Fruit fly (Drosophila melanogaster) whole organism, embryonic: ENCODE results near the gene jim.

Experiments
- CG10565 ChIP-seq: fragments of 200-800 bp; sonication (Bioruptor generic); optimal IDR thresholded peaks from 3 replicates; lab custom pipeline; 2016; ENCODE audit warnings: missing biosample characterization, mild to moderate bottlenecking, missing genetic modification characterization
- CG12219 ChIP-seq: fragments of 200-800 bp; sonication (Bioruptor generic); optimal IDR thresholded peaks from 3 replicates; lab custom pipeline; 2018; ENCODE audit warnings: missing biosample characterization, mild to moderate bottlenecking, missing genetic modification characterization
- CG13775 ChIP-seq: fragments of 200-800 bp; sonication (Bioruptor generic); optimal IDR thresholded peaks from 3 replicates; lab custom pipeline; 2017; ENCODE audit warnings: missing biosample characterization, mild to moderate bottlenecking, missing genetic modification characterization
- CG14667 ChIP-seq: fragments of 200-800 bp; sonication (Bioruptor generic); IDR thresholded peaks from 2 replicates; pipeline ENCODE4 v1.3.6; 2022; ENCODE audit warnings: missing biosample characterization, missing genetic modification characterization
- CG15696 ChIP-seq: fragments of 200-800 bp; sonication (Bioruptor generic); optimal IDR thresholded peaks from 2 replicates; lab custom pipeline; 2019; ENCODE audit warnings: missing biosample characterization, mild to moderate bottlenecking, missing genetic modification characterization, moderate library complexity
- CG1792 ChIP-seq: fragments of 200-800 bp; sonication (Bioruptor generic); optimal IDR thresholded peaks from 2 replicates; lab custom pipeline; 2016; ENCODE audit warnings: missing biosample characterization, missing genetic modification characterization
- CG3163 ChIP-seq: fragments of 200-800 bp; sonication (Bioruptor generic); optimal IDR thresholded peaks from 3 replicates; lab custom pipeline; 2016; ENCODE audit warnings: missing biosample characterization, missing genetic modification characterization
- CG33213 ChIP-seq: fragments of 200-800 bp; sonication (Bioruptor generic); optimal IDR thresholded peaks from 3 replicates; lab custom pipeline; 2016; ENCODE audit warnings: missing biosample characterization, missing genetic modification characterization
- CG33557 ChIP-seq: fragments of 200-800 bp; sonication (Bioruptor generic); optimal IDR thresholded peaks from 2 replicates; lab custom pipeline; 2019; ENCODE audit warnings: missing biosample characterization, mild to moderate bottlenecking, missing genetic modification characterization, moderate library complexity
- CG34224 ChIP-seq: fragments of 200-800 bp; sonication (Bioruptor generic); IDR thresholded peaks from 3 replicates; pipeline ENCODE4 v1.3.6; 2022; ENCODE audit warnings: missing biosample characterization, missing genetic modification characterization; ENCODE audit not compliant: partially characterized antibody
- CG42726 ChIP-seq: fragments of 200-800 bp; sonication (Bioruptor generic); IDR thresholded peaks from 2 replicates; pipeline ENCODE4 v1.3.6; 2022; ENCODE audit warnings: missing biosample characterization, missing genetic modification characterization; ENCODE audit not compliant: partially characterized antibody
- CG4424 ChIP-seq: fragments of 200-800 bp; sonication (Bioruptor generic); optimal IDR thresholded peaks from 3 replicates; lab custom pipeline; 2016; ENCODE audit warnings: missing biosample characterization, missing genetic modification characterization
- CG4854 ChIP-seq: fragments of 200-800 bp; sonication (Bioruptor generic); optimal IDR thresholded peaks from 2 replicates; lab custom pipeline; 2016; ENCODE audit warnings: missing biosample characterization, missing genetic modification characterization, inconsistent platforms
- CG6813 ChIP-seq: fragments of 200-800 bp; sonication (Bioruptor generic); optimal IDR thresholded peaks from 2 replicates; lab custom pipeline; 2017; ENCODE audit warnings: missing biosample characterization, missing genetic modification characterization, mild to moderate bottlenecking, moderate library complexity, missing genetic modification reagents
- CG7372 ChIP-seq: fragments of 200-800 bp; sonication (Bioruptor generic); IDR thresholded peaks from 2 replicates; pipeline ENCODE4 v1.3.6; 2022; ENCODE audit warnings: missing biosample characterization, missing genetic modification characterization
- CG7745 ChIP-seq: fragments of 200-800 bp; sonication (Bioruptor generic); optimal IDR thresholded peaks from 2 replicates; lab custom pipeline; 2018; ENCODE audit warnings: missing biosample characterization, mild to moderate bottlenecking, missing genetic modification characterization, moderate library complexity
- CG7928 ChIP-seq: fragments of 200-800 bp; sonication (Bioruptor generic); optimal IDR thresholded peaks from 2 replicates; lab custom pipeline; 2017; ENCODE audit warnings: missing biosample characterization, mild to moderate bottlenecking, missing genetic modification characterization
- CG7987 ChIP-seq: fragments of 200-800 bp; sonication (Bioruptor generic); optimal IDR thresholded peaks from 2 replicates; lab custom pipeline; 2018; ENCODE audit warnings: missing biosample characterization, mild to moderate bottlenecking, missing genetic modification characterization, moderate library complexity
- CG9876 ChIP-seq: fragments of 200-800 bp; sonication (Bioruptor generic); optimal IDR thresholded peaks from 2 replicates; lab custom pipeline; 2016; ENCODE audit warnings: missing biosample characterization, missing genetic modification characterization
- CoRest ChIP-seq: fragments of 200-800 bp; sonication (Bioruptor generic); optimal IDR thresholded peaks from 3 replicates; lab custom pipeline; 2018; ENCODE audit warnings: missing biosample characterization, mild to moderate bottlenecking, missing genetic modification characterization, moderate library complexity
- Deaf1 ChIP-seq: fragments of 200-800 bp; optimal IDR thresholded peaks from 3 replicates; lab custom pipeline; 2019; ENCODE audit warnings: missing biosample characterization, mild to moderate bottlenecking, missing genetic modification characterization, moderate library complexity
- Doc3 ChIP-seq: fragments of 200-800 bp; sonication (Bioruptor generic); IDR thresholded peaks from 3 replicates; pipeline ENCODE4 v1.3.6; 2022; ENCODE audit warnings: missing biosample characterization, missing genetic modification characterization; ENCODE audit not compliant: partially characterized antibody
- GATAe ChIP-seq: fragments of 200-800 bp; sonication (Bioruptor generic); conservative IDR thresholded peaks from 2 replicates; pipeline ENCODE4 v1.3.6; 2022; ENCODE audit warnings: missing biosample characterization, missing genetic modification characterization
- HLH4C ChIP-seq: fragments of 200-800 bp; sonication (Bioruptor generic); IDR thresholded peaks from 3 replicates; pipeline ENCODE4 v1.3.6; 2022; ENCODE audit warnings: missing biosample characterization, missing genetic modification characterization; ENCODE audit not compliant: partially characterized antibody
- Hmx ChIP-seq: fragments of 200-800 bp; sonication (Bioruptor generic); optimal IDR thresholded peaks from 2 replicates; lab custom pipeline; 2016; ENCODE audit warnings: missing biosample characterization, missing genetic modification characterization
- Jarid2 ChIP-seq: fragments of 200-800 bp; sonication (Bioruptor generic); optimal IDR thresholded peaks from 3 replicates; lab custom pipeline; 2017; ENCODE audit warnings: mild to moderate bottlenecking, missing biosample characterization, missing genetic modification reagents, missing genetic modification characterization
- MTF-1 ChIP-seq: fragments of 200-800 bp; sonication (Bioruptor generic); optimal IDR thresholded peaks from 2 replicates; lab custom pipeline; 2018; ENCODE audit warnings: missing biosample characterization, mild to moderate bottlenecking, missing genetic modification characterization, borderline replicate concordance
- Med ChIP-seq: fragments of 200-800 bp; sonication (Bioruptor generic); peaks from one replicate; lab custom pipeline; 2016; ENCODE audit warnings: missing biosample characterization, missing genetic modification characterization, mild to moderate bottlenecking, inconsistent platforms, moderate library complexity
- Mrtf ChIP-seq: fragments of 200-800 bp; sonication (Bioruptor generic); IDR thresholded peaks from 3 replicates; pipeline ENCODE4 v1.3.6; 2022; ENCODE audit warnings: missing biosample characterization, missing genetic modification characterization
- Myb ChIP-seq: fragments of 200-800 bp; sonication (Bioruptor generic); optimal IDR thresholded peaks from 2 replicates; lab custom pipeline; 2016; ENCODE audit warnings: missing biosample characterization, missing genetic modification characterization
- Nf-YB ChIP-seq: fragments of 200-800 bp; sonication (Bioruptor generic); optimal IDR thresholded peaks from 3 replicates; lab custom pipeline; 2019; ENCODE audit warnings: missing biosample characterization, mild to moderate bottlenecking, missing genetic modification characterization, moderate library complexity
- Opbp ChIP-seq: fragments of 200-800 bp; sonication (Bioruptor generic); IDR thresholded peaks from 3 replicates; pipeline ENCODE4 v1.3.6; 2022; ENCODE audit warnings: missing biosample characterization, missing genetic modification characterization; ENCODE audit not compliant: partially characterized antibody
- Ravus ChIP-seq: fragments of 200-800 bp; sonication (Bioruptor generic); IDR thresholded peaks from 2 replicates; pipeline ENCODE4 v1.3.6; 2022; ENCODE audit warnings: missing biosample characterization, missing genetic modification characterization
- Scr ChIP-seq: fragments of 200-800 bp; sonication (Bioruptor generic); IDR thresholded peaks from 2 replicates; pipeline ENCODE4 v1.3.6; 2022; ENCODE audit warnings: missing biosample characterization, missing genetic modification characterization; ENCODE audit not compliant: partially characterized antibody
- TFAM ChIP-seq: fragments of 200-800 bp; sonication (Bioruptor generic); optimal IDR thresholded peaks from 2 replicates; lab custom pipeline; 2017; ENCODE audit warnings: missing biosample characterization, missing genetic modification characterization, inconsistent platforms
- bigmax ChIP-seq: fragments of 200-800 bp; sonication (Bioruptor generic); optimal IDR thresholded peaks from 2 replicates; lab custom pipeline; 2018; ENCODE audit warnings: missing biosample characterization, mild to moderate bottlenecking, missing genetic modification characterization
- ci ChIP-seq: fragments of 200-800 bp; sonication (Bioruptor generic); IDR thresholded peaks from 3 replicates; pipeline ENCODE4 v1.3.6; 2022; ENCODE audit warnings: missing biosample characterization, missing genetic modification characterization
- crol ChIP-seq: fragments of 200-800 bp; sonication (Bioruptor generic); IDR thresholded peaks from 2 replicates; pipeline ENCODE4 v1.3.6; 2022; ENCODE audit warnings: missing biosample characterization, missing genetic modification characterization
- crp ChIP-seq, 2 experiments: fragments of 200-800 bp; sonication (Bioruptor generic); optimal IDR thresholded peaks; 2 replicates in 1 of 2; 3 replicates in 1 of 2; lab custom pipeline; 2017; ENCODE audit warnings: missing biosample characterization in 2 of 2, missing genetic modification characterization in 2 of 2, mild to moderate bottlenecking in 1 of 2, moderate library complexity in 1 of 2
- eyg ChIP-seq: fragments of 200-800 bp; sonication (Bioruptor generic); optimal IDR thresholded peaks from 3 replicates; lab custom pipeline; 2016; ENCODE audit warnings: missing biosample characterization, missing genetic modification characterization
- fru ChIP-seq: fragments of >200 bp; optimal IDR thresholded peaks from 2 replicates; lab custom pipeline; 2017
- grn ChIP-seq: fragments of 200-800 bp; sonication (Bioruptor generic); optimal IDR thresholded peaks from 3 replicates; lab custom pipeline; 2017; ENCODE audit warnings: missing biosample characterization, missing genetic modification characterization
- gt ChIP-seq: fragments of 200-800 bp; sonication (Bioruptor generic); IDR thresholded peaks from 2 replicates; pipeline ENCODE4 v1.3.6; 2022; ENCODE audit warnings: missing biosample characterization, missing genetic modification characterization
- kay ChIP-seq: fragments of 200-800 bp; sonication (Bioruptor generic); optimal IDR thresholded peaks from 2 replicates; lab custom pipeline; 2016; ENCODE audit warnings: missing biosample characterization, missing genetic modification characterization
- p53 ChIP-seq: fragments of 200-800 bp; sonication (Bioruptor generic); optimal IDR thresholded peaks from 2 replicates; lab custom pipeline; 2016; ENCODE audit warnings: missing biosample characterization, missing genetic modification characterization
- ro ChIP-seq: fragments of 200-800 bp; sonication (Bioruptor generic); IDR thresholded peaks from 2 replicates; pipeline ENCODE4 v1.3.6; 2022; ENCODE audit warnings: missing biosample characterization, missing genetic modification characterization
- seq ChIP-seq: fragments of 200-800 bp; sonication (Bioruptor generic); IDR thresholded peaks from 2 replicates; pipeline ENCODE4 v1.3.6; 2022; ENCODE audit warnings: missing biosample characterization, missing genetic modification characterization
- slp2 ChIP-seq: fragments of 200-800 bp; sonication (Bioruptor generic); optimal IDR thresholded peaks from 2 replicates; lab custom pipeline; 2016; ENCODE audit warnings: missing biosample characterization, missing genetic modification characterization
- sob ChIP-seq: fragments of 200-800 bp; sonication (Bioruptor generic); IDR thresholded peaks from 2 replicates; pipeline ENCODE4 v1.3.6; 2022; ENCODE audit warnings: missing biosample characterization, missing genetic modification characterization
- tna ChIP-seq: fragments of 200-800 bp; sonication (Bioruptor generic); IDR thresholded peaks from 2 replicates; pipeline ENCODE4 v1.3.6; 2022; ENCODE audit warnings: missing biosample characterization, missing genetic modification characterization; ENCODE audit not compliant: partially characterized antibody
- yki ChIP-seq: fragments of >200 bp; optimal IDR thresholded peaks from 3 replicates; lab custom pipeline; 2018
- z ChIP-seq: fragments of 200-800 bp; sonication (Bioruptor generic); IDR thresholded peaks from 3 replicates; pipeline ENCODE4 v1.3.6; 2022; ENCODE audit warnings: missing biosample characterization, missing genetic modification characterization

jim gene

dm6 chr3L:22843094-22843493 lies 8.1 kb upstream of the jim start:
- TF ChIP-seq MTF-1 (GFP tag; lab: Kevin White, UChicago) (no peak), ci (0 out of 3 replicates have a peak, but pooled peaks have one; percentile 10), CG7928 (GFP tag; lab: Kevin White, UChicago) (no peak), CG7987 (GFP tag; lab: Kevin White, UChicago) (no peak), Myb (GFP tag; lab: Kevin White, UChicago) (no peak), Ravus (GFP tag; lab: Robert Waterston, UW) (no peak), tna (GFP tag; lab: Robert Waterston, UW) (peak; percentile 69), CG7372 (GFP tag; lab: Robert Waterston, UW) (no peak), CG33557 (GFP tag; lab: Kevin White, UChicago) (no peak), CG42726 (GFP tag; lab: Robert Waterston, UW) (peak; percentile 78; the same call in 1 of the 2 replicates), CG7745 (tag; lab: Kevin White, UChicago) (no peak), CoRest (tag; lab: Kevin White, UChicago) (no peak), CG1792 (GFP tag; lab: Kevin White, UChicago) (no peak), CG6813 (GFP tag; lab: Kevin White, UChicago) (no peak), crol (no peak), sob (GFP tag; lab: Robert Waterston, UW) (no peak), bigmax (no peak), p53 (GFP tag; lab: Kevin White, UChicago) (no peak), CG10565 (GFP tag; lab: Kevin White, UChicago) (no peak), Med (GFP tag; lab: Kevin White, UChicago) (peak; percentile 21), CG13775 (GFP tag; lab: Kevin White, UChicago) (no peak), CG33213 (no peak), Doc3 (GFP tag; lab: Robert Waterston, UW) (no peak), TFAM (GFP tag; lab: Kevin White, UChicago) (no peak), crp (GFP tag; optimal IDR thresholded peaks at IDR 0.05; lab: Kevin White, UChicago) (no peak), CG14667 (GFP tag; lab: Robert Waterston, UW) (no peak), gt (GFP tag; lab: Robert Waterston, UW) (no peak), yki (lab: Kevin White, UChicago) (no peak), seq (GFP tag; lab: Robert Waterston, UW) (no peak), slp2 (GFP tag; lab: Kevin White, UChicago) (no peak), Jarid2 (GFP tag; lab: Kevin White, UChicago) (no peak), GATAe (GFP tag; lab: Robert Waterston, UW) (no peak), Mrtf (GFP tag; lab: Robert Waterston, UW) (no peak), fru (no peak), kay (GFP tag; lab: Kevin White, UChicago) (no peak), CG4424 (GFP tag; lab: Kevin White, UChicago) (no peak), HLH4C (GFP tag; lab: Robert Waterston, UW) (peak; percentile 74), grn (no peak), CG9876 (GFP tag; lab: Kevin White, UChicago) (no peak), eyg (no peak), z (GFP tag; lab: Robert Waterston, UW) (no peak), ro (GFP tag; lab: Robert Waterston, UW) (no peak), CG34224 (GFP tag; lab: Robert Waterston, UW) (peak; percentile 70), Scr (GFP tag; lab: Robert Waterston, UW) (peak; percentile 67), CG12219 (GFP tag; lab: Kevin White, UChicago) (no peak), CG4854 (GFP tag; lab: Kevin White, UChicago) (no peak), Nf-YB (no peak), Hmx (no peak), Deaf1 (tag; lab: Kevin White, UChicago) (no peak), CG3163 (GFP tag; lab: Kevin White, UChicago) (no peak), Opbp (peak; percentile 87), CG15696 (tag; lab: Kevin White, UChicago) (no peak)
